Worm (Caenorhabditis elegans): ENCODE measurements around the gene toe-1.

DNA sequence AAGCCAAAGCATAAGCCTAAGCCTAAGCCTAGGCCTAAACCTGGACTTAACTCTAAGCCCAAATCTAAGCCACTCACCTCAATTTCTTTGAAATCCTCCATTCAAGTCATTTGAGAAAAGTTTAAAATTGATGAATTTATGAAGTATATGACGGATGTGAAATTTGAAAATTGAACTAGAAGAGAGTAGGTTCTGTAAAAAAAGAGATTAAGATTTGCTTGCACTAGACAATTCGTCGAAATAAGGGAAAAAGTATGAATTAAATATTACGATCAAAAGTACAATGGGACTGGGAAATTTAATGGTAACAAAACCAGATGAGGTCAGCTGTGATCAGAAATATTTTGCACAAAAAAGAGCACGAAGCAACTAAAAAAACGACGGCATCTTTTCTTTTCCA is 28.1 kb downstream of the toe-1 start, which contains the start of gene twk-2:
- TF ChIP-seq aly-2 (tag; optimal IDR thresholded peaks at IDR 0.05) (no peak), skn-1 (tag; optimal IDR thresholded peaks at IDR 0.05) (no peak), lin-39 (tag; optimal IDR thresholded peaks at IDR 0.05) (no peak), ZK546.5 (tag; optimal IDR thresholded peaks at IDR 0.05) (no peak), ztf-4 (tag; optimal IDR thresholded peaks at IDR 0.05) (no peak), elt-1 (tag; optimal IDR thresholded peaks at IDR 0.05) (no peak), ztf-11 (tag; optimal IDR thresholded peaks at IDR 0.05) (no peak), nfya-1 (tag; optimal IDR thresholded peaks at IDR 0.05; ENCODE audit: insufficient read depth) (no peak)

All from whole organism, L3 larva.